Worm (Caenorhabditis elegans): Measurements from ENCODE around the gene cas-1.

DNA sequence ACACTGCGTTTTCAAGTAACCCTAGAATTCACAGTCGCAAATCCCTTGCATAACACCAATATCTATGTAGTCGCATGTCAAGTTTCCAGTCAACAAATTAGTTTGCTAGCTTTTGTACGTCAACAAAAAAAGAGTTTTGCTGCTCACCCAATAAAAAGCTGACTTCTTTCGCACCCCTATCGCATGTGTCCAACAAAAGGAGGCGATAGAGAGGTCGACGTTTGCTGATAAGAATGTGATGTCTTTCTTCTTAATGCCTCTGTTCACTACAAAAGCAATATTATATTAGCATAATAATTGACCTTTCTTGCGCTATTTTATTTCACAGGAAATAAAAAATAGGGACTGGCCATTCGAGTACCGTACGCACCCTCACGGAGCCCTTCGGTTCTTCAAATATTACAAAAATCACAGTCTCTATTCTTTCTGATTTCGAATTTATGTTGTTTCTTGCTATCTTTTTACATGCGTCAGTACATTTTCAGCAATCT lies 46.5 kb upstream of the cas-1 start, which contains the start of gene T20F7.3:
- TF ChIP-seq W03F9.2 (tag; optimal IDR thresholded peaks at IDR 0.05) (no peak), dao-5 (tag; optimal IDR thresholded peaks at IDR 0.05) (no peak)
